1 fruit fly cellular context compared by ENCODE assay signal in genomic region chr3L:18867521-18867920, dm6.
A peak's percentile ranks its signal among the peaks of the same experiment; 100 is the strongest.
TF ChIP-seq lines count a peak whose summit lies in the region.

Gene Dysb (plus strand): TSS chr3L:18867771.

TF ChIP-seq in whole organism, embryonic, 481 proteins besides CTCF, POLR2A, EP300 and RAD21 (continued from another document and continues in another):
- TF ChIP-seq prd (optimal IDR thresholded peaks at IDR 0.05; lab: Kevin White, UChicago) (no peak), prd (GFP tag; IDR thresholded peaks at IDR 0.05; lab: Robert Waterston, UW) (peak; percentile 89), Oaz (GFP tag; IDR thresholded peaks at IDR 0.05; lab: Robert Waterston, UW) (peak; percentile 81), Dip2 (GFP tag; IDR thresholded peaks at IDR 0.05; lab: Robert Waterston, UW) (no peak), Elba2 (GFP tag; optimal IDR thresholded peaks at IDR 0.05; lab: Kevin White, UChicago) (peak; percentile 44), Usf (GFP tag; optimal IDR thresholded peaks at IDR 0.05; lab: Kevin White, UChicago) (peak; percentile 61), tio (GFP tag; optimal IDR thresholded peaks at IDR 0.05; lab: Kevin White, UChicago) (peak; percentile 67), Max (GFP tag; optimal IDR thresholded peaks at IDR 0.05; lab: Kevin White, UChicago) (peak; percentile 67), esg (GFP tag; conservative IDR thresholded peaks at IDR 0.05; lab: Robert Waterston, UW) (peak; percentile 84), Dbx (GFP tag; IDR thresholded peaks at IDR 0.05; lab: Robert Waterston, UW) (peak; percentile 92), Scr (GFP tag; IDR thresholded peaks at IDR 0.05; lab: Robert Waterston, UW; ENCODE audit: partially characterized antibody) (no peak), CG10565 (GFP tag; optimal IDR thresholded peaks at IDR 0.05; lab: Kevin White, UChicago) (no peak), C15 (GFP tag; IDR thresholded peaks at IDR 0.05; lab: Robert Waterston, UW) (peak; percentile 70; the same call in 1 of the 3 replicates), Dip3 (GFP tag; optimal IDR thresholded peaks at IDR 0.05; lab: Kevin White, UChicago) (peak; percentile 39), bcd (GFP tag; optimal IDR thresholded peaks at IDR 0.05; lab: Kevin White, UChicago) (peak; percentile 81), grau (tag; optimal IDR thresholded peaks at IDR 0.05; lab: Kevin White, UChicago) (peak; percentile 88), Kr (GFP tag; optimal IDR thresholded peaks at IDR 0.05; lab: Kevin White, UChicago) (no peak), phol (tag; optimal IDR thresholded peaks at IDR 0.05; lab: Kevin White, UChicago) (peak; percentile 81), slp2 (GFP tag; optimal IDR thresholded peaks at IDR 0.05; lab: Kevin White, UChicago) (peak; percentile 51), Spps (tag; optimal IDR thresholded peaks at IDR 0.05; lab: Kevin White, UChicago) (peak; percentile 68), zen (tag; optimal IDR thresholded peaks at IDR 0.05; lab: Kevin White, UChicago) (peak; percentile 75), B-H1 (GFP tag; IDR thresholded peaks at IDR 0.05; lab: Robert Waterston, UW) (peak; percentile 87), hbn (GFP tag; IDR thresholded peaks at IDR 0.05; lab: Robert Waterston, UW; ENCODE audit: partially characterized antibody) (0 out of 2 replicates have a peak, but pooled peaks have one; percentile 34), mld (GFP tag; IDR thresholded peaks at IDR 0.05; lab: Robert Waterston, UW; ENCODE audit: partially characterized antibody) (no peak), CG7745 (tag; optimal IDR thresholded peaks at IDR 0.05; lab: Kevin White, UChicago) (peak; percentile 24), stc (GFP tag; IDR thresholded peaks at IDR 0.05; lab: Robert Waterston, UW) (peak; percentile 89), sim (GFP tag; IDR thresholded peaks at IDR 0.05; lab: Robert Waterston, UW) (peak; percentile 72), pros (GFP tag; optimal IDR thresholded peaks at IDR 0.05; lab: Kevin White, UChicago) (no peak), NK7.1 (GFP tag; optimal IDR thresholded peaks at IDR 0.05; lab: Kevin White, UChicago) (peak; percentile 9), CG16779 (GFP tag; IDR thresholded peaks at IDR 0.05; lab: Robert Waterston, UW) (peak; percentile 92), al (GFP tag; IDR thresholded peaks at IDR 0.05; lab: Robert Waterston, UW) (peak; percentile 85), CG3995 (GFP tag; optimal IDR thresholded peaks at IDR 0.05; lab: Kevin White, UChicago) (no peak), CG10274 (GFP tag; optimal IDR thresholded peaks at IDR 0.05; lab: Kevin White, UChicago) (peak; percentile 50), CG7357 (GFP tag; IDR thresholded peaks at IDR 0.05; lab: Robert Waterston, UW) (peak; percentile 60; the same call in 1 of the 3 replicates), trem (tag; optimal IDR thresholded peaks at IDR 0.05; lab: Kevin White, UChicago) (peak; percentile 72), en (GFP tag; optimal IDR thresholded peaks at IDR 0.05; lab: Kevin White, UChicago) (no peak), Fer3 (tag; optimal IDR thresholded peaks at IDR 0.05; lab: Kevin White, UChicago) (peak; percentile 91), zfh2 (GFP tag; optimal IDR thresholded peaks at IDR 0.05; lab: Kevin White, UChicago) (peak; percentile 61), CG15073 (GFP tag; optimal IDR thresholded peaks at IDR 0.05; lab: Kevin White, UChicago) (no peak), ken (GFP tag; IDR thresholded peaks at IDR 0.05; lab: Robert Waterston, UW) (peak; percentile 77; the same call in 1 of the 3 replicates), amos (GFP tag; IDR thresholded peaks at IDR 0.05; lab: Robert Waterston, UW; ENCODE audit: partially characterized antibody) (no peak), vnd (GFP tag; IDR thresholded peaks at IDR 0.05; lab: Robert Waterston, UW; ENCODE audit: partially characterized antibody) (no peak), ro (GFP tag; IDR thresholded peaks at IDR 0.05; lab: Robert Waterston, UW) (no peak), row (GFP tag; IDR thresholded peaks at IDR 0.05; lab: Robert Waterston, UW) (peak; percentile 97), nmo (GFP tag; optimal IDR thresholded peaks at IDR 0.05; lab: Kevin White, UChicago) (peak; percentile 80), Sox102F (GFP tag; optimal IDR thresholded peaks at IDR 0.05; lab: Kevin White, UChicago) (peak; percentile 89), ems (GFP tag; optimal IDR thresholded peaks at IDR 0.05; lab: Kevin White, UChicago) (peak; percentile 62), Blimp-1 (GFP tag; optimal IDR thresholded peaks at IDR 0.05; lab: Kevin White, UChicago) (peak; percentile 88), CG1529 (GFP tag; optimal IDR thresholded peaks at IDR 0.05; lab: Kevin White, UChicago) (peak; percentile 75), z (GFP tag; IDR thresholded peaks at IDR 0.05; lab: Robert Waterston, UW) (peak; percentile 70; the same call in 1 of the 3 replicates), CG7372 (GFP tag; IDR thresholded peaks at IDR 0.05; lab: Robert Waterston, UW) (peak; percentile 83), CG14050 (GFP tag; IDR thresholded peaks at IDR 0.05; lab: Robert Waterston, UW) (peak; percentile 88), aop (GFP tag; IDR thresholded peaks at IDR 0.05; lab: Robert Waterston, UW) (peak; percentile 74), lilli (GFP tag; optimal IDR thresholded peaks at IDR 0.05; lab: Kevin White, UChicago) (peak; percentile 84), CG31365 (tag; optimal IDR thresholded peaks at IDR 0.05; lab: Kevin White, UChicago) (peak; percentile 60), ewg (GFP tag; optimal IDR thresholded peaks at IDR 0.05; lab: Kevin White, UChicago) (peak; percentile 76), CG6175 (GFP tag; IDR thresholded peaks at IDR 0.05; lab: Robert Waterston, UW) (peak; percentile 73; the same call in 2 of the 3 replicates), CG11504 (tag; optimal IDR thresholded peaks at IDR 0.05; lab: Kevin White, UChicago) (peak; percentile 90), Rx (GFP tag; IDR thresholded peaks at IDR 0.05; lab: Robert Waterston, UW) (peak; percentile 63), CG6689 (GFP tag; IDR thresholded peaks at IDR 0.05; lab: Robert Waterston, UW) (peak; percentile 86), fru (optimal IDR thresholded peaks at IDR 0.05; lab: Kevin White, UChicago) (no peak), gsb-n (tag; optimal IDR thresholded peaks at IDR 0.05; lab: Kevin White, UChicago) (peak; percentile 88), btn (GFP tag; optimal IDR thresholded peaks at IDR 0.05; lab: Kevin White, UChicago) (no peak), CG10431 (GFP tag; optimal IDR thresholded peaks at IDR 0.05; lab: Kevin White, UChicago) (peak; percentile 77), trh (GFP tag; optimal IDR thresholded peaks at IDR 0.05; lab: Kevin White, UChicago) (peak; percentile 17), CG13123 (GFP tag; optimal IDR thresholded peaks at IDR 0.05; lab: Kevin White, UChicago) (peak; percentile 43), CG17802 (tag; optimal IDR thresholded peaks at IDR 0.05; lab: Kevin White, UChicago) (peak; percentile 21), kay (GFP tag; optimal IDR thresholded peaks at IDR 0.05; lab: Kevin White, UChicago) (peak; percentile 19), sob (GFP tag; IDR thresholded peaks at IDR 0.05; lab: Robert Waterston, UW) (peak; percentile 91), wdn (GFP tag; IDR thresholded peaks at IDR 0.05; lab: Robert Waterston, UW) (peak; percentile 79), croc (GFP tag; conservative IDR thresholded peaks at IDR 0.05; lab: Robert Waterston, UW) (peak; percentile 69), dmrt99B (tag; optimal IDR thresholded peaks at IDR 0.05; lab: Kevin White, UChicago) (peak; percentile 91), CG12219 (GFP tag; optimal IDR thresholded peaks at IDR 0.05; lab: Kevin White, UChicago) (peak; percentile 77), gem (tag; optimal IDR thresholded peaks at IDR 0.05; lab: Kevin White, UChicago) (peak; percentile 94), Hsf (GFP tag; optimal IDR thresholded peaks at IDR 0.05; lab: Kevin White, UChicago) (peak; percentile 72), repo (GFP tag; optimal IDR thresholded peaks at IDR 0.05; lab: Kevin White, UChicago) (no peak), CG7786 (GFP tag; optimal IDR thresholded peaks at IDR 0.05; lab: Kevin White, UChicago) (peak; percentile 50), CG9215 (GFP tag; IDR thresholded peaks at IDR 0.05; lab: Robert Waterston, UW) (no peak; the same call in 1 of the 2 replicates), CG8478 (optimal IDR thresholded peaks at IDR 0.05; lab: Kevin White, UChicago) (no peak), salm (tag; optimal IDR thresholded peaks at IDR 0.05; lab: Kevin White, UChicago) (peak; percentile 84), tna (GFP tag; IDR thresholded peaks at IDR 0.05; lab: Robert Waterston, UW; ENCODE audit: partially characterized antibody) (no peak), Antp (GFP tag; optimal IDR thresholded peaks at IDR 0.05; lab: Kevin White, UChicago) (peak; percentile 48), fd102C (GFP tag; optimal IDR thresholded peaks at IDR 0.05; lab: Kevin White, UChicago) (peak; percentile 41), BEAF-32 (GFP tag; optimal IDR thresholded peaks at IDR 0.05; lab: Kevin White, UChicago) (no peak), pho (GFP tag; optimal IDR thresholded peaks at IDR 0.05; lab: Kevin White, UChicago) (peak; percentile 61), ci (GFP tag; IDR thresholded peaks at IDR 0.05; lab: Robert Waterston, UW) (peak; percentile 95), Adf1 (GFP tag; IDR thresholded peaks at IDR 0.05; lab: Robert Waterston, UW) (peak; percentile 60), CG4820 (GFP tag; optimal IDR thresholded peaks at IDR 0.05; lab: Kevin White, UChicago) (peak; percentile 63), knrl (GFP tag; IDR thresholded peaks at IDR 0.05; lab: Robert Waterston, UW; ENCODE audit: partially characterized antibody) (no peak), zen2 (GFP tag; IDR thresholded peaks at IDR 0.05; lab: Robert Waterston, UW; ENCODE audit: partially characterized antibody) (no peak), CG4360 (GFP tag; IDR thresholded peaks at IDR 0.05; lab: Robert Waterston, UW) (no peak; the same call in 1 of the 2 replicates), CG11723 (GFP tag; optimal IDR thresholded peaks at IDR 0.05; lab: Kevin White, UChicago) (peak; percentile 75), CG5245 (GFP tag; optimal IDR thresholded peaks at IDR 0.05; lab: Kevin White, UChicago) (peak; percentile 78), ara (GFP tag; IDR thresholded peaks at IDR 0.05; lab: Robert Waterston, UW) (peak; percentile 88), CG4404 (GFP tag; IDR thresholded peaks at IDR 0.05; lab: Robert Waterston, UW) (no peak), CG12155 (GFP tag; optimal IDR thresholded peaks at IDR 0.05; lab: Kevin White, UChicago) (peak; percentile 79), CG17186 (GFP tag; optimal IDR thresholded peaks at IDR 0.05; lab: Kevin White, UChicago) (no peak), Myb (GFP tag; optimal IDR thresholded peaks at IDR 0.05; lab: Kevin White, UChicago) (peak; percentile 4), CG8944 (GFP tag; optimal IDR thresholded peaks at IDR 0.05; lab: Kevin White, UChicago) (peak; percentile 34), Ssrp (tag; optimal IDR thresholded peaks at IDR 0.05; lab: Kevin White, UChicago) (peak; percentile 83), so (GFP tag; IDR thresholded peaks at IDR 0.05; lab: Robert Waterston, UW) (peak; percentile 89), YL-1 (GFP tag; optimal IDR thresholded peaks at IDR 0.05; lab: Kevin White, UChicago) (peak; percentile 66), HLH3B (GFP tag; IDR thresholded peaks at IDR 0.05; lab: Robert Waterston, UW) (peak; percentile 90), CG11695 (GFP tag; IDR thresholded peaks at IDR 0.05; lab: Robert Waterston, UW) (peak; percentile 91), pfk (GFP tag; optimal IDR thresholded peaks at IDR 0.05; lab: Kevin White, UChicago) (peak; percentile 38), tx (GFP tag; optimal IDR thresholded peaks at IDR 0.05; lab: Kevin White, UChicago) (peak; percentile 32), CG15269 (tag; optimal IDR thresholded peaks at IDR 0.05; lab: Kevin White, UChicago) (peak; percentile 94), CG4854 (GFP tag; optimal IDR thresholded peaks at IDR 0.05; lab: Kevin White, UChicago) (peak; percentile 17), CG1832 (GFP tag; optimal IDR thresholded peaks at IDR 0.05; lab: Kevin White, UChicago) (no peak), CG17829 (tag; optimal IDR thresholded peaks at IDR 0.05; lab: Kevin White, UChicago) (peak; percentile 93), CG6683 (GFP tag; optimal IDR thresholded peaks at IDR 0.05; lab: Kevin White, UChicago) (peak; percentile 73), bab2 (GFP tag; optimal IDR thresholded peaks at IDR 0.05; lab: Kevin White, UChicago) (peak; percentile 74), tgo (GFP tag; IDR thresholded peaks at IDR 0.05; lab: Robert Waterston, UW) (peak; percentile 91), unc-4 (GFP tag; IDR thresholded peaks at IDR 0.05; lab: Robert Waterston, UW; ENCODE audit: partially characterized antibody) (peak; percentile 24; the same call in 1 of the 2 replicates), CG16813 (GFP tag; IDR thresholded peaks at IDR 0.05; lab: Robert Waterston, UW; ENCODE audit: partially characterized antibody) (no peak), Trl (optimal IDR thresholded peaks at IDR 0.05; lab: Kevin White, UChicago) (peak; percentile 82 to 84), Trl (GFP tag; optimal IDR thresholded peaks at IDR 0.05; lab: Kevin White, UChicago) (peak; percentile 64), unpg (GFP tag; optimal IDR thresholded peaks at IDR 0.05; lab: Kevin White, UChicago) (peak; percentile 92), CHES-1-like (GFP tag; optimal IDR thresholded peaks at IDR 0.05; lab: Kevin White, UChicago) (peak; percentile 53), CG17328 (GFP tag; IDR thresholded peaks at IDR 0.05; lab: Robert Waterston, UW) (peak; percentile 94), CG2116 (GFP tag; optimal IDR thresholded peaks at IDR 0.05; lab: Kevin White, UChicago) (peak; percentile 61), Hey (tag; optimal IDR thresholded peaks at IDR 0.05; lab: Kevin White, UChicago) (no peak), peb (GFP tag; IDR thresholded peaks at IDR 0.05; lab: Robert Waterston, UW) (peak; percentile 73), ase (GFP tag; IDR thresholded peaks at IDR 0.05; lab: Robert Waterston, UW) (peak; percentile 80; the same call in 2 of the 3 replicates), CG9437 (GFP tag; optimal IDR thresholded peaks at IDR 0.05; lab: Kevin White, UChicago) (peak; percentile 69), Dad (GFP tag; optimal IDR thresholded peaks at IDR 0.05; lab: Kevin White, UChicago) (no peak), Hr78 (GFP tag; optimal IDR thresholded peaks at IDR 0.05; lab: Kevin White, UChicago) (peak in 1 of 2 experiments; percentile 56), chinmo (GFP tag; IDR thresholded peaks at IDR 0.05; lab: Robert Waterston, UW; ENCODE audit: partially characterized antibody) (no peak), jigr1 (GFP tag; IDR thresholded peaks at IDR 0.05; lab: Robert Waterston, UW) (peak; percentile 12; the same call in 1 of the 3 replicates), da (GFP tag; optimal IDR thresholded peaks at IDR 0.05; lab: Kevin White, UChicago) (peak; percentile 5)
